Fruit fly (Drosophila melanogaster) whole organism, embryonic: ENCODE data around the gene CG43051.
A peak's percentile ranks its signal among the peaks of the same experiment; 100 is the strongest.

ENCODE experiments used
- B-H1 ChIP-seq: fragments of 200-800 bp; sonication (Bioruptor generic); IDR thresholded peaks from 3 replicates; pipeline ENCODE4 v1.3.6; 2022; ENCODE audit warnings: missing biosample characterization, missing genetic modification characterization
- C15 ChIP-seq: fragments of 200-800 bp; sonication (Bioruptor generic); IDR thresholded peaks from 3 replicates; pipeline ENCODE4 v1.3.6; 2022; ENCODE audit warnings: missing biosample characterization, missing genetic modification characterization
- CG10321 ChIP-seq: fragments of 200-800 bp; sonication (Bioruptor generic); IDR thresholded peaks from 2 replicates; pipeline ENCODE4 v1.3.6; 2022; ENCODE audit warnings: missing biosample characterization, missing genetic modification characterization
- CG11695 ChIP-seq: fragments of 200-800 bp; sonication (Bioruptor generic); IDR thresholded peaks from 3 replicates; pipeline ENCODE4 v1.3.6; 2022; ENCODE audit warnings: missing biosample characterization, missing genetic modification characterization
- CG11696 ChIP-seq: fragments of 200-800 bp; sonication (Bioruptor generic); IDR thresholded peaks from 2 replicates; pipeline ENCODE4 v1.3.6; 2022; ENCODE audit warnings: missing biosample characterization, missing genetic modification characterization
- CG12104 ChIP-seq: fragments of 200-800 bp; sonication (Bioruptor generic); optimal IDR thresholded peaks from 3 replicates; lab custom pipeline; 2016; ENCODE audit warnings: missing biosample characterization, missing genetic modification characterization
- CG12769 ChIP-seq: fragments of 200-800 bp; sonication (Bioruptor generic); optimal IDR thresholded peaks from 2 replicates; lab custom pipeline; 2019; ENCODE audit warnings: missing biosample characterization, mild to moderate bottlenecking, missing genetic modification characterization, moderate library complexity
- CG13296 ChIP-seq: fragments of 200-800 bp; sonication (Bioruptor generic); optimal IDR thresholded peaks from 3 replicates; lab custom pipeline; 2018; ENCODE audit warnings: missing biosample characterization, mild to moderate bottlenecking, missing genetic modification characterization
- CG13894 ChIP-seq: fragments of 200-800 bp; sonication (Bioruptor generic); optimal IDR thresholded peaks from 3 replicates; lab custom pipeline; 2018; ENCODE audit warnings: missing biosample characterization, mild to moderate bottlenecking, missing genetic modification characterization, moderate library complexity
- CG14965 ChIP-seq: fragments of 200-800 bp; sonication (Bioruptor generic); optimal IDR thresholded peaks from 2 replicates; lab custom pipeline; 2016; ENCODE audit warnings: missing biosample characterization, missing genetic modification characterization, borderline replicate concordance
- CG1602 ChIP-seq: fragments of 200-800 bp; sonication (Bioruptor generic); optimal IDR thresholded peaks from 3 replicates; lab custom pipeline; 2016; ENCODE audit warnings: missing biosample characterization, missing genetic modification characterization
- CG17912 ChIP-seq: fragments of 200-800 bp; sonication (Bioruptor generic); optimal IDR thresholded peaks from 2 replicates; lab custom pipeline; 2018; ENCODE audit warnings: missing biosample characterization, mild to moderate bottlenecking, missing genetic modification characterization
- CG2116 ChIP-seq: fragments of 200-800 bp; sonication (Bioruptor generic); optimal IDR thresholded peaks from 3 replicates; lab custom pipeline; 2018; ENCODE audit warnings: missing biosample characterization, mild to moderate bottlenecking, missing genetic modification characterization
- CG30403 ChIP-seq: fragments of 200-800 bp; sonication (Bioruptor generic); optimal IDR thresholded peaks from 3 replicates; lab custom pipeline; 2016; ENCODE audit warnings: missing biosample characterization, missing genetic modification characterization
- CG4328 ChIP-seq: fragments of 200-800 bp; sonication (Bioruptor generic); optimal IDR thresholded peaks from 3 replicates; lab custom pipeline; 2017; ENCODE audit warnings: missing biosample characterization, missing genetic modification reagents, missing genetic modification characterization
- CG6854 ChIP-seq: fragments of 200-800 bp; sonication (Bioruptor generic); optimal IDR thresholded peaks from 3 replicates; lab custom pipeline; 2017; ENCODE audit warnings: missing biosample characterization, mild to moderate bottlenecking, missing genetic modification characterization
- CG7786 ChIP-seq: fragments of 200-800 bp; sonication (Bioruptor generic); optimal IDR thresholded peaks from 2 replicates; lab custom pipeline; 2016; ENCODE audit warnings: missing biosample characterization, missing genetic modification characterization
- D ChIP-seq, 2 experiments: fragments of 200-800 bp in 1 of 2; fragments of >200 bp in 1 of 2; sonication (Bioruptor generic) in 1 of 2; optimal IDR thresholded peaks; 2 replicates in 1 of 2; 3 replicates in 1 of 2; lab custom pipeline; 2017; ENCODE audit warnings: mild to moderate bottlenecking in 1 of 2, missing biosample characterization in 1 of 2, missing genetic modification characterization in 1 of 2, missing genetic modification reagents in 1 of 2
- Dp ChIP-seq: fragments of 200-800 bp; sonication (Bioruptor generic); optimal IDR thresholded peaks from 2 replicates; lab custom pipeline; 2018; ENCODE audit warnings: missing biosample characterization, mild to moderate bottlenecking, missing genetic modification characterization, moderate library complexity
- Dref ChIP-seq: fragments of 200-800 bp; sonication (Bioruptor generic); IDR thresholded peaks from 2 replicates; pipeline ENCODE4 v1.3.6; 2022; ENCODE audit warnings: missing biosample characterization, missing genetic modification characterization
- E2f1 ChIP-seq: fragments of 200-800 bp; sonication (Bioruptor generic); IDR thresholded peaks from 2 replicates; pipeline ENCODE4 v1.3.6; 2022; ENCODE audit warnings: missing biosample characterization, missing genetic modification characterization
- E2f2 ChIP-seq: fragments of 200-800 bp; sonication (Bioruptor generic); IDR thresholded peaks from 2 replicates; pipeline ENCODE4 v1.3.6; 2022; ENCODE audit warnings: missing biosample characterization, missing genetic modification characterization
- ERR ChIP-seq: fragments of 200-800 bp; sonication (Bioruptor generic); optimal IDR thresholded peaks from 2 replicates; lab custom pipeline; 2016; ENCODE audit warnings: missing biosample characterization, missing genetic modification characterization
- Hsf ChIP-seq: fragments of 200-800 bp; sonication (Bioruptor generic); optimal IDR thresholded peaks from 3 replicates; lab custom pipeline; 2016; ENCODE audit warnings: missing biosample characterization, missing genetic modification characterization
- Kr ChIP-seq: fragments of 200-800 bp; sonication (Bioruptor generic); optimal IDR thresholded peaks from 2 replicates; lab custom pipeline; 2017; ENCODE audit warnings: missing biosample characterization, mild to moderate bottlenecking, missing genetic modification characterization
- Rfx ChIP-seq: fragments of 200-800 bp; sonication (Bioruptor generic); IDR thresholded peaks from 2 replicates; pipeline ENCODE4 v1.3.6; 2022; ENCODE audit warnings: missing biosample characterization, missing genetic modification characterization
- Scr ChIP-seq: fragments of 200-800 bp; sonication (Bioruptor generic); IDR thresholded peaks from 2 replicates; pipeline ENCODE4 v1.3.6; 2022; ENCODE audit warnings: missing biosample characterization, missing genetic modification characterization; ENCODE audit not compliant: partially characterized antibody
- ac ChIP-seq: fragments of 200-800 bp; sonication (Bioruptor generic); optimal IDR thresholded peaks from 3 replicates; lab custom pipeline; 2017; ENCODE audit warnings: missing biosample characterization, mild to moderate bottlenecking, missing genetic modification characterization
- aop ChIP-seq: fragments of 200-800 bp; sonication (Bioruptor generic); IDR thresholded peaks from 2 replicates; pipeline ENCODE4 v1.3.6; 2022; ENCODE audit warnings: missing biosample characterization, missing genetic modification characterization
- bab2 ChIP-seq: fragments of 200-800 bp; sonication (Bioruptor generic); optimal IDR thresholded peaks from 2 replicates; lab custom pipeline; 2016; ENCODE audit warnings: missing biosample characterization, missing genetic modification characterization
- chif ChIP-seq, 2 experiments: fragments of 200-800 bp; sonication (Bioruptor generic); optimal IDR thresholded peaks; 3 replicates each; lab custom pipeline; 2016; ENCODE audit warnings: missing biosample characterization in 2 of 2, missing genetic modification characterization in 2 of 2
- chinmo ChIP-seq: fragments of 200-800 bp; sonication (Bioruptor generic); IDR thresholded peaks from 4 replicates; pipeline ENCODE4 v1.3.6; 2022; ENCODE audit warnings: missing biosample characterization, missing genetic modification characterization; ENCODE audit not compliant: partially characterized antibody
- ci ChIP-seq: fragments of 200-800 bp; sonication (Bioruptor generic); IDR thresholded peaks from 3 replicates; pipeline ENCODE4 v1.3.6; 2022; ENCODE audit warnings: missing biosample characterization, missing genetic modification characterization
- da ChIP-seq: fragments of 200-800 bp; sonication (Bioruptor generic); optimal IDR thresholded peaks from 2 replicates; lab custom pipeline; 2016; ENCODE audit warnings: missing biosample characterization, missing genetic modification characterization
- danr ChIP-seq: fragments of 200-800 bp; sonication (Bioruptor generic); IDR thresholded peaks from 2 replicates; pipeline ENCODE4 v1.3.6; 2022; ENCODE audit warnings: missing biosample characterization, missing genetic modification characterization
- dimm ChIP-seq: fragments of 200-800 bp; sonication (Bioruptor generic); IDR thresholded peaks from 2 replicates; pipeline ENCODE4 v1.3.6; 2022; ENCODE audit warnings: missing biosample characterization, missing genetic modification characterization
- dmrt11E ChIP-seq: fragments of 200-800 bp; sonication (Bioruptor generic); optimal IDR thresholded peaks from 3 replicates; lab custom pipeline; 2018; ENCODE audit warnings: missing biosample characterization, mild to moderate bottlenecking, missing genetic modification characterization, moderate library complexity
- fd3F ChIP-seq: fragments of 200-800 bp; sonication (Bioruptor generic); optimal IDR thresholded peaks from 2 replicates; lab custom pipeline; 2018; ENCODE audit warnings: missing biosample characterization, mild to moderate bottlenecking, missing genetic modification characterization, moderate library complexity
- gt ChIP-seq: fragments of 200-800 bp; sonication (Bioruptor generic); IDR thresholded peaks from 2 replicates; pipeline ENCODE4 v1.3.6; 2022; ENCODE audit warnings: missing biosample characterization, missing genetic modification characterization
- hbn ChIP-seq: fragments of 200-800 bp; sonication (Bioruptor generic); IDR thresholded peaks from 2 replicates; pipeline ENCODE4 v1.3.6; 2022; ENCODE audit warnings: missing biosample characterization, missing genetic modification characterization; ENCODE audit not compliant: partially characterized antibody
- jing ChIP-seq: fragments of 200-800 bp; sonication (Bioruptor generic); optimal IDR thresholded peaks from 2 replicates; lab custom pipeline; 2018; ENCODE audit warnings: missing biosample characterization, mild to moderate bottlenecking, missing genetic modification characterization
- lbe ChIP-seq: fragments of 200-800 bp; sonication (Bioruptor generic); optimal IDR thresholded peaks from 2 replicates; lab custom pipeline; 2016; ENCODE audit warnings: missing biosample characterization, mild to moderate bottlenecking, missing genetic modification characterization
- nerfin-1 ChIP-seq: fragments of 200-800 bp; sonication (Bioruptor generic); optimal IDR thresholded peaks from 3 replicates; lab custom pipeline; 2019; ENCODE audit warnings: missing biosample characterization, mild to moderate bottlenecking, missing genetic modification characterization, moderate library complexity
- phol ChIP-seq: fragments of 200-800 bp; sonication (Bioruptor generic); optimal IDR thresholded peaks from 3 replicates; lab custom pipeline; 2018; ENCODE audit warnings: missing biosample characterization, mild to moderate bottlenecking, missing genetic modification characterization, moderate library complexity
- pnt ChIP-seq: fragments of 200-800 bp; sonication (Bioruptor generic); optimal IDR thresholded peaks from 3 replicates; lab custom pipeline; 2016; ENCODE audit warnings: missing biosample characterization, missing genetic modification characterization
- slp2 ChIP-seq: fragments of 200-800 bp; sonication (Bioruptor generic); optimal IDR thresholded peaks from 2 replicates; lab custom pipeline; 2016; ENCODE audit warnings: missing biosample characterization, missing genetic modification characterization
- stc ChIP-seq: fragments of 200-800 bp; sonication (Bioruptor generic); IDR thresholded peaks from 2 replicates; pipeline ENCODE4 v1.3.6; 2022; ENCODE audit warnings: missing biosample characterization, missing genetic modification characterization
- stwl ChIP-seq: fragments of 200-800 bp; sonication (Bioruptor generic); optimal IDR thresholded peaks from 3 replicates; lab custom pipeline; 2018; ENCODE audit warnings: missing biosample characterization, mild to moderate bottlenecking, missing genetic modification characterization, moderate library complexity
- unc-4 ChIP-seq: fragments of 200-800 bp; sonication (Bioruptor generic); IDR thresholded peaks from 2 replicates; pipeline ENCODE4 v1.3.6; 2022; ENCODE audit warnings: missing biosample characterization, missing genetic modification characterization; ENCODE audit not compliant: partially characterized antibody
- vnd ChIP-seq: fragments of 200-800 bp; sonication (Bioruptor generic); IDR thresholded peaks from 3 replicates; pipeline ENCODE4 v1.3.6; 2022; ENCODE audit warnings: missing biosample characterization, missing genetic modification characterization; ENCODE audit not compliant: partially characterized antibody
- zf30C ChIP-seq: fragments of 200-800 bp; sonication (Bioruptor generic); optimal IDR thresholded peaks from 3 replicates; lab custom pipeline; 2018; ENCODE audit warnings: missing biosample characterization, mild to moderate bottlenecking, missing genetic modification characterization

Gene CG43051

dm6 chr2L:12463037-12463436 lies 44.7 kb upstream of the CG43051 start (continued):
- TF ChIP-seq stc (GFP tag; lab: Robert Waterston, UW): no peak
- TF ChIP-seq CG2116 (GFP tag; lab: Kevin White, UChicago): no peak
- 0 out of 4 replicates have a peak, but pooled peaks have one; percentile 68 for TF ChIP-seq chinmo (GFP tag; lab: Robert Waterston, UW)
- TF ChIP-seq E2f2: no peak
- no peak for TF ChIP-seq unc-4 (GFP tag; lab: Robert Waterston, UW)
- no peak for TF ChIP-seq CG10321 (GFP tag; lab: Robert Waterston, UW)
- TF ChIP-seq dimm: no peak
- TF ChIP-seq CG11695 (GFP tag; lab: Robert Waterston, UW): 0 out of 3 replicates have a peak, but pooled peaks have one; percentile 30
- TF ChIP-seq Scr (GFP tag; lab: Robert Waterston, UW): no peak
- no peak for TF ChIP-seq jing (GFP tag; lab: Kevin White, UChicago)
- TF ChIP-seq Kr (GFP tag; lab: Kevin White, UChicago): no peak
- TF ChIP-seq D (optimal IDR thresholded peaks at IDR 0.05; lab: Kevin White, UChicago): no peak
- no peak for TF ChIP-seq D (GFP tag; optimal IDR thresholded peaks at IDR 0.05; lab: Kevin White, UChicago)
- no peak for TF ChIP-seq CG14965
- no peak for TF ChIP-seq Hsf (GFP tag; lab: Kevin White, UChicago)
- no peak for TF ChIP-seq pnt (GFP tag; lab: Kevin White, UChicago)
- no peak for TF ChIP-seq fd3F (GFP tag; lab: Kevin White, UChicago)
- TF ChIP-seq CG4328 (GFP tag; lab: Kevin White, UChicago): peak; percentile 40
- no peak for TF ChIP-seq C15 (GFP tag; lab: Robert Waterston, UW)
- no peak for TF ChIP-seq stwl
- TF ChIP-seq chif (GFP tag; optimal IDR thresholded peaks at IDR 0.05; lab: Kevin White, UChicago): no peak
- TF ChIP-seq zf30C (GFP tag; lab: Kevin White, UChicago): no peak
- no peak for TF ChIP-seq CG17912 (GFP tag; lab: Kevin White, UChicago)
- peak; percentile 32; the same call in 1 of the 3 replicates for TF ChIP-seq ci (GFP tag; lab: Robert Waterston, UW)
- TF ChIP-seq dmrt11E (tag; lab: Kevin White, UChicago): no peak
- TF ChIP-seq hbn (GFP tag; lab: Robert Waterston, UW): no peak
- TF ChIP-seq gt: no peak
- TF ChIP-seq Rfx (GFP tag; lab: Robert Waterston, UW): peak; percentile 32; the same call in 1 of the 2 replicates
- TF ChIP-seq nerfin-1 (tag; lab: Kevin White, UChicago): no peak
- no peak for TF ChIP-seq slp2 (GFP tag; lab: Kevin White, UChicago)
- no peak for TF ChIP-seq lbe (GFP tag; lab: Kevin White, UChicago)
- peak; percentile 6 for TF ChIP-seq CG6854 (GFP tag; lab: Kevin White, UChicago)
- TF ChIP-seq danr: no peak
- no peak for TF ChIP-seq CG7786 (GFP tag; lab: Kevin White, UChicago)
- no peak for TF ChIP-seq CG12104 (GFP tag; lab: Kevin White, UChicago)
- TF ChIP-seq vnd (GFP tag; lab: Robert Waterston, UW): no peak
- peak; percentile 48 for TF ChIP-seq bab2 (GFP tag; lab: Kevin White, UChicago)
- no peak for TF ChIP-seq aop (GFP tag; lab: Robert Waterston, UW)
- TF ChIP-seq CG13894: no peak
- TF ChIP-seq Dp (GFP tag; lab: Kevin White, UChicago): no peak
- TF ChIP-seq CG1602 (GFP tag; lab: Kevin White, UChicago): no peak
- TF ChIP-seq ac (GFP tag; lab: Kevin White, UChicago): no peak
- peak; percentile 66 for TF ChIP-seq CG13296 (GFP tag; lab: Kevin White, UChicago)
- no peak for TF ChIP-seq ERR (GFP tag; lab: Kevin White, UChicago)
- no peak for TF ChIP-seq B-H1 (GFP tag; lab: Robert Waterston, UW)
- peak; percentile 28 for TF ChIP-seq CG12769 (tag; lab: Kevin White, UChicago)
- TF ChIP-seq E2f1 (GFP tag; lab: Robert Waterston, UW): no peak
- no peak for TF ChIP-seq CG30403
- no peak for TF ChIP-seq Dref (GFP tag; lab: Robert Waterston, UW)
- TF ChIP-seq phol (tag; lab: Kevin White, UChicago): no peak
- TF ChIP-seq da: no peak
- no peak; the same call in 1 of the 2 replicates for TF ChIP-seq CG11696
